Worm (Caenorhabditis elegans) whole organism, early embryonic: Measurements from ENCODE around the gene F52H3.6.

ENCODE experiments used
- B0310.2 ChIP-seq: sonication (generic microtip); optimal IDR thresholded peaks from 2 replicates; lab custom pipeline; 2016; ENCODE audit warnings: mild to moderate bottlenecking, missing genetic modification characterization, missing compliant biosample characterization
- ama-1 ChIP-seq: fragments of 150-350 bp; optimal IDR thresholded peaks from 2 replicates; lab custom pipeline; 2014
- ceh-13 ChIP-seq: fragments of 200-800 bp; sonication (Bioruptor generic); optimal IDR thresholded peaks from 2 replicates; lab custom pipeline; 2018; ENCODE audit warnings: mild to moderate bottlenecking, missing genetic modification characterization, missing compliant biosample characterization
- flt-1 ChIP-seq: fragments of 200-800 bp; sonication (Bioruptor generic); IDR thresholded peaks from 2 replicates; pipeline ENCODE4 v1.3.6; 2022; ENCODE audit warnings: missing genetic modification characterization, missing compliant biosample characterization
- hmbx-1 ChIP-seq: sonication (generic microtip); optimal IDR thresholded peaks from 2 replicates; lab custom pipeline; 2016; ENCODE audit warnings: mild to moderate bottlenecking, missing genetic modification characterization, missing compliant biosample characterization
- hmg-4 ChIP-seq: fragments of 200-800 bp; sonication (Bioruptor generic); optimal IDR thresholded peaks from 2 replicates; lab custom pipeline; 2018; ENCODE audit warnings: mild to moderate bottlenecking, missing genetic modification characterization, missing compliant biosample characterization
- hnd-1 ChIP-seq: sonication (generic microtip); optimal IDR thresholded peaks from 2 replicates; lab custom pipeline; 2016; ENCODE audit warnings: missing genetic modification characterization, missing compliant biosample characterization
- pes-1 ChIP-seq: fragments of 200-800 bp; sonication (Bioruptor generic); IDR thresholded peaks from 2 replicates; pipeline ENCODE4 v1.3.6; 2022; ENCODE audit warnings: missing genetic modification reagents, missing genetic modification characterization, missing compliant biosample characterization
- tra-4 ChIP-seq: sonication (generic microtip); optimal IDR thresholded peaks from 2 replicates; lab custom pipeline; 2017; ENCODE audit warnings: missing genetic modification characterization, missing compliant biosample characterization

DNA sequence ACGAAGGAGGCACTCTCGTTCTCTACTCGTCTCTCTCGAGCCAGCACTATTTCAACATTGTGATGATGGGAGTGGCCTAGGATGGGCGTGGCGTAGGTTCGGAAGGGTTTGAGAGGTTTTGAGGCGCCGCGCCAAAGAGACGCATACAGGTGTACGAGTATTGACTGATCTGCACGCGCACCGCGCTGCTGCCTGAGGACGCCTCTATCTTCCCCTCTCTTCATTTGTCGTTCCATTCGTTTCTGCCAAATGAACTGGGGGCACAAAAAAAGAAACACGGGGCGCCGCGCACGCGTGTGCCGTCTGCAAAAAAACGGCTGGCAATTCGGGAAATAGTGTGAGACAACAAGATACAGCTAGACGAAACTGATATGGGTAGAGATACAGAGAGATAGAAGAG is 12.2 kb downstream of the F52H3.6 start, which contains the start of gene lec-2:
- TF ChIP-seq hnd-1, result no peak
- TF ChIP-seq hmg-4 (GFP tag; lab: Kevin White, UChicago), result no peak
- no peak for TF ChIP-seq pes-1 (GFP tag; lab: Robert Waterston, UW)
- TF ChIP-seq hmbx-1 (tag; lab: Kevin White, UChicago), result no peak
- TF ChIP-seq ceh-13 (GFP tag; lab: Kevin White, UChicago), result no peak
- no peak for TF ChIP-seq ama-1 (lab: Kevin White, UChicago)
- no peak for TF ChIP-seq B0310.2
- no peak for TF ChIP-seq tra-4 (tag; lab: Kevin White, UChicago)
- TF ChIP-seq flt-1, result no peak
